Fruit fly (Drosophila melanogaster): ENCODE results near the gene CG34253.

Gene CG34253

dm6 chr3L:18088027-18088426, 907 bp upstream of the CG34253 start:
- TF ChIP-seq noc (tag; optimal IDR thresholded peaks at IDR 0.05): no peak

dm6 chr3L:18083994-18084393, 3.1 kb downstream of the CG34253 start:
- TF ChIP-seq noc (tag; optimal IDR thresholded peaks at IDR 0.05): no peak

dm6 chr3L:18083402-18083801, 3.7 kb downstream of the CG34253 start:
- no peak for TF ChIP-seq noc (tag; optimal IDR thresholded peaks at IDR 0.05)

dm6 chr3L:18081957-18082356, 5.2 kb downstream of the CG34253 start:
- TF ChIP-seq noc (tag; optimal IDR thresholded peaks at IDR 0.05): no peak

- no peak for TF ChIP-seq noc (tag; optimal IDR thresholded peaks at IDR 0.05)
Measured at dm6 chr3L:18081494-18081893, 5.6 kb downstream of the CG34253 start.

dm6 chr3L:18079610-18080497, 7.3 kb downstream of the CG34253 start:
- TF ChIP-seq noc (tag; optimal IDR thresholded peaks at IDR 0.05): no peak

dm6 chr3L:18079123-18079522, 8.0 kb downstream of the CG34253 start:
- no peak for TF ChIP-seq noc (tag; optimal IDR thresholded peaks at IDR 0.05)

dm6 chr3L:18078614-18079013, 8.5 kb downstream of the CG34253 start:
- no peak for TF ChIP-seq noc (tag; optimal IDR thresholded peaks at IDR 0.05)

dm6 chr3L:18077649-18078417, 9.3 kb downstream of the CG34253 start:
- TF ChIP-seq noc (tag; optimal IDR thresholded peaks at IDR 0.05): no peak

dm6 chr3L:18076649-18077048, 10.5 kb downstream of the CG34253 start:
- no peak for TF ChIP-seq noc (tag; optimal IDR thresholded peaks at IDR 0.05)

- TF ChIP-seq noc (tag; optimal IDR thresholded peaks at IDR 0.05): no peak
Measured at dm6 chr3L:18075853-18076252, 11.3 kb downstream of the CG34253 start.

- no peak for TF ChIP-seq noc (tag; optimal IDR thresholded peaks at IDR 0.05)
Measured at dm6 chr3L:18074988-18075387, 12.1 kb downstream of the CG34253 start.

- no peak for TF ChIP-seq noc (tag; optimal IDR thresholded peaks at IDR 0.05)
Measured at dm6 chr3L:18073559-18074134, 13.5 kb downstream of the CG34253 start, which contains the start of gene CG44004. CG44004 (minus strand) TSS chr3L:18073863.

- TF ChIP-seq noc (tag; optimal IDR thresholded peaks at IDR 0.05): no peak
Measured at dm6 chr3L:18072023-18072422, 15.1 kb downstream of the CG34253 start, which contains the start of gene CG44005. CG44005 (minus strand) TSS chr3L:18072123.

- TF ChIP-seq noc (tag; optimal IDR thresholded peaks at IDR 0.05): no peak
Measured at dm6 chr3L:18070050-18070449, 17.1 kb downstream of the CG34253 start, which contains the start of gene CG44006. CG44006 (minus strand) TSS chr3L:18070150.

All from whole organism, larva.